Fruit fly (Drosophila melanogaster) whole organism, prepupa: ENCODE results near the gene CG7126.
A peak's percentile ranks its signal among the peaks of the same experiment; 100 is the strongest.

ENCODE experiments used
- CG10669 ChIP-seq: fragments of 200-800 bp; sonication (Bioruptor generic); optimal IDR thresholded peaks from 3 replicates; lab custom pipeline; 2018; ENCODE audit warnings: missing biosample characterization, mild to moderate bottlenecking, missing genetic modification characterization, moderate library complexity
- CG31627 ChIP-seq: fragments of 200-800 bp; sonication (Bioruptor generic); optimal IDR thresholded peaks from 3 replicates; lab custom pipeline; 2016; ENCODE audit warnings: missing biosample characterization, missing genetic modification characterization
- CG4318 ChIP-seq: fragments of 200-800 bp; sonication (Bioruptor generic); optimal IDR thresholded peaks from 3 replicates; lab custom pipeline; 2017; ENCODE audit warnings: missing biosample characterization, mild to moderate bottlenecking, missing genetic modification characterization
- CG8119 ChIP-seq: fragments of 200-800 bp; sonication (Bioruptor generic); IDR thresholded peaks from 3 replicates; pipeline ENCODE4 v1.3.6; 2022; ENCODE audit warnings: missing biosample characterization, missing genetic modification characterization
- CG9139 ChIP-seq: fragments of 200-800 bp; sonication (Bioruptor generic); optimal IDR thresholded peaks from 3 replicates; lab custom pipeline; 2017; ENCODE audit warnings: missing biosample characterization, mild to moderate bottlenecking, missing genetic modification characterization
- Eip75B ChIP-seq: fragments of 200-800 bp; sonication (Bioruptor generic); optimal IDR thresholded peaks from 3 replicates; lab custom pipeline; 2016; ENCODE audit warnings: missing biosample characterization, missing genetic modification characterization
- OdsH ChIP-seq: fragments of 200-800 bp; sonication (Bioruptor generic); optimal IDR thresholded peaks from 3 replicates; lab custom pipeline; 2016; ENCODE audit warnings: missing biosample characterization, missing genetic modification characterization
- achi ChIP-seq: fragments of 200-800 bp; sonication (Bioruptor generic); optimal IDR thresholded peaks from 3 replicates; lab custom pipeline; 2016; ENCODE audit warnings: missing biosample characterization, missing genetic modification characterization
- acj6 ChIP-seq: fragments of 200-800 bp; sonication (Bioruptor generic); optimal IDR thresholded peaks from 3 replicates; lab custom pipeline; 2016; ENCODE audit warnings: missing biosample characterization, missing genetic modification characterization
- dsx ChIP-seq: fragments of 200-800 bp; optimal IDR thresholded peaks from 3 replicates; lab custom pipeline; 2019; ENCODE audit warnings: missing biosample characterization, mild to moderate bottlenecking, missing genetic modification characterization, moderate library complexity; ENCODE audit not compliant: poor library complexity, severe bottlenecking

DNA sequence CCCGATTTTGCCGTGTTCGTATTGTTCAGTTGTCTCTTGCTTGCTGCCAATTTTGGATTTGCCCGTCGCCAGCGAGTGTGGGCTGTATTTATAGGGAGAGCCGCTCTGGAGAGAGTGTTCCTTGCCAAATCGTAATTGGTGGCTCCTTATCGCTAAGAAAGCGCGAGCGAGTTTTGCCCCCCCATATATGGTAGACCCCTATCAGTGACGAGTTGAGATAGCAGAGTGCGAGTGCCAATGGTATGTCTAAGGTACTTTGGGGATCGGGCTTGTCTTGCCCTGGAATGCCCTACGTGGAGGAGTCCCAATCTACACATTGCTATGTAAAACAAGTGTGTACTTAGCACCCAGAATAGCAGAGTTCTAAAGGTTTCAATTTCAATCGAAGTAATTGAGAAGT, 23.2 kb downstream of the CG7126 start, which contains the start of gene CG7142:
- TF ChIP-seq acj6 (GFP tag; lab: Kevin White, UChicago) (no peak), CG31627 (GFP tag; lab: Kevin White, UChicago) (peak; percentile 25), CG10669 (no peak), CG9139 (no peak), OdsH (GFP tag; lab: Kevin White, UChicago) (no peak), achi (GFP tag; lab: Kevin White, UChicago) (no peak), Eip75B (no peak), dsx (no peak), CG8119 (GFP tag; lab: Robert Waterston, UW) (no peak), CG4318 (GFP tag; lab: Kevin White, UChicago) (no peak)
